Fruit fly (Drosophila melanogaster): Measurements from ENCODE around the gene CG15772.

Gene CG15772

dm6 chrX:5715455-5716227 is 36.4 kb upstream of the CG15772 start:
- TF ChIP-seq pdm3 (GFP tag; optimal IDR thresholded peaks at IDR 0.05) (no peak), acj6 (GFP tag; optimal IDR thresholded peaks at IDR 0.05) (no peak), CG6163 (GFP tag; IDR thresholded peaks at IDR 0.05) (no peak), CG16779 (tag; optimal IDR thresholded peaks at IDR 0.05) (no peak), salr (GFP tag; optimal IDR thresholded peaks at IDR 0.05) (no peak), CG11902 (GFP tag; optimal IDR thresholded peaks at IDR 0.05) (no peak), esn (GFP tag; optimal IDR thresholded peaks at IDR 0.05) (peak; percentile 34), CG15336 (GFP tag; IDR thresholded peaks at IDR 0.05) (0 out of 2 replicates have a peak, but pooled peaks have one; percentile 31), Sox102F (GFP tag; optimal IDR thresholded peaks at IDR 0.05) (peak; percentile 14), fd59A (GFP tag; optimal IDR thresholded peaks at IDR 0.05) (no peak), CG4318 (GFP tag; optimal IDR thresholded peaks at IDR 0.05) (no peak), vri (GFP tag; optimal IDR thresholded peaks at IDR 0.05) (no peak), CG8119 (GFP tag; IDR thresholded peaks at IDR 0.05) (0 out of 3 replicates have a peak, but pooled peaks have one; percentile 21), CG3919 (GFP tag; optimal IDR thresholded peaks at IDR 0.05) (no peak), Met (GFP tag; optimal IDR thresholded peaks at IDR 0.05) (no peak), ss (GFP tag; optimal IDR thresholded peaks at IDR 0.05) (no peak), Hr4 (GFP tag; optimal IDR thresholded peaks at IDR 0.05) (peak; percentile 1), Sox14 (GFP tag; optimal IDR thresholded peaks at IDR 0.05) (no peak), CG11762 (GFP tag; optimal IDR thresholded peaks at IDR 0.05; ENCODE audit: insufficient read depth) (no peak), CG6792 (GFP tag; optimal IDR thresholded peaks at IDR 0.05) (no peak), Ets21C (GFP tag; optimal IDR thresholded peaks at IDR 0.05) (no peak), lz (GFP tag; optimal IDR thresholded peaks at IDR 0.05) (no peak), Blimp-1 (GFP tag; optimal IDR thresholded peaks at IDR 0.05) (no peak), Eip78C (GFP tag) (peak; percentile 52), fkh (GFP tag; optimal IDR thresholded peaks at IDR 0.05) (no peak), svp (GFP tag) (peak; percentile 66), CG8632 (GFP tag; optimal IDR thresholded peaks at IDR 0.05) (no peak), CG8319 (GFP tag; optimal IDR thresholded peaks at IDR 0.05) (no peak), spab (GFP tag; optimal IDR thresholded peaks at IDR 0.05) (no peak), CG3032 (tag; optimal IDR thresholded peaks at IDR 0.05) (no peak)

- TF ChIP-seq vri (GFP tag; optimal IDR thresholded peaks at IDR 0.05) (peak; percentile 13), CG11902 (GFP tag; optimal IDR thresholded peaks at IDR 0.05) (no peak), salr (GFP tag; optimal IDR thresholded peaks at IDR 0.05) (no peak), CG8319 (GFP tag; optimal IDR thresholded peaks at IDR 0.05) (no peak), CG31627 (GFP tag; optimal IDR thresholded peaks at IDR 0.05) (peak; percentile 28), topi (GFP tag; optimal IDR thresholded peaks at IDR 0.05) (peak; percentile 39), fkh (GFP tag; optimal IDR thresholded peaks at IDR 0.05) (no peak), esn (GFP tag; optimal IDR thresholded peaks at IDR 0.05) (peak; percentile 36), Smox (GFP tag; optimal IDR thresholded peaks at IDR 0.05) (peak; percentile 38), pdm3 (GFP tag; optimal IDR thresholded peaks at IDR 0.05) (peak; percentile 26), CG32006 (GFP tag; optimal IDR thresholded peaks at IDR 0.05) (no peak), Eip78C (GFP tag) (peak; percentile 31), Eip93F (GFP tag; optimal IDR thresholded peaks at IDR 0.05) (no peak), svp (GFP tag) (peak; percentile 21), lz (GFP tag; optimal IDR thresholded peaks at IDR 0.05) (peak; percentile 0), Eip75B (GFP tag; optimal IDR thresholded peaks at IDR 0.05) (no peak), achi (GFP tag; optimal IDR thresholded peaks at IDR 0.05) (peak; percentile 15), acj6 (GFP tag; optimal IDR thresholded peaks at IDR 0.05) (peak; percentile 0), Met (GFP tag; optimal IDR thresholded peaks at IDR 0.05) (peak; percentile 41), cyc (GFP tag; optimal IDR thresholded peaks at IDR 0.05) (peak; percentile 7), CG6276 (GFP tag; optimal IDR thresholded peaks at IDR 0.05) (no peak), CG6792 (GFP tag; optimal IDR thresholded peaks at IDR 0.05) (peak; percentile 17), Hr39 (GFP tag; optimal IDR thresholded peaks at IDR 0.05) (peak; percentile 20), CG8119 (GFP tag; IDR thresholded peaks at IDR 0.05) (0 out of 3 replicates have a peak, but pooled peaks have one; percentile 28)
Observed at dm6 chrX:5717741-5718475, 34.1 kb upstream of the CG15772 start, which contains the start of gene CG33080. Gene CG33080, minus strand, starts transcription at chrX:5717778.
